Fruit fly (Drosophila melanogaster) whole organism, wandering third instar larva: Measurements from ENCODE around the gene CG31730.

Source experiments
- Dfd ChIP-seq: fragments of >200 bp; optimal IDR thresholded peaks from 2 replicates; lab custom pipeline; 2017; ENCODE audit warnings: missing biosample characterization, missing genetic modification characterization
- GATAd ChIP-seq: sonication (Bioruptor generic); optimal IDR thresholded peaks from 2 replicates; lab custom pipeline; 2016; ENCODE audit warnings: missing biosample characterization, missing genetic modification characterization
- Hr78 ChIP-seq: fragments of >200 bp; optimal IDR thresholded peaks from 2 replicates; lab custom pipeline; 2017; ENCODE audit warnings: missing biosample characterization, missing genetic modification characterization
- Hr83 ChIP-seq: fragments of 200-300 bp; sonication (Bioruptor generic); optimal IDR thresholded peaks from 2 replicates; lab custom pipeline; 2016; ENCODE audit warnings: missing biosample characterization, mild to moderate bottlenecking, missing genetic modification characterization, moderate library complexity; ENCODE audit not compliant: poor library complexity, severe bottlenecking
- Myc ChIP-seq: fragments of >200 bp; optimal IDR thresholded peaks from 2 replicates; lab custom pipeline; 2017
- OdsH ChIP-seq: fragments of 200-800 bp; sonication (Bioruptor generic); optimal IDR thresholded peaks from 2 replicates; lab custom pipeline; 2016; ENCODE audit warnings: missing biosample characterization, mild to moderate bottlenecking, missing genetic modification characterization
- dl ChIP-seq, 2 experiments: fragments of 175-275, 200-275 bp in 1 of 2; fragments of 200-275 bp in 1 of 2; sonication (Bioruptor generic); optimal IDR thresholded peaks; lab custom pipeline; 2018; ENCODE audit warnings: mild to moderate bottlenecking in 2 of 2, missing biosample characterization in 2 of 2, missing genetic modification characterization in 2 of 2, moderate library complexity in 2 of 2; ENCODE audit not compliant: partially characterized antibody in 2 of 2, insufficient read depth in 1 of 2
- dmrt93B ChIP-seq: fragments of 200-800 bp; sonication (Bioruptor generic); optimal IDR thresholded peaks from 2 replicates; lab custom pipeline; 2018; ENCODE audit warnings: missing biosample characterization, mild to moderate bottlenecking, missing genetic modification characterization
- dsf ChIP-seq: sonication (Bioruptor generic); optimal IDR thresholded peaks from 2 replicates; lab custom pipeline; 2016; ENCODE audit warnings: missing biosample characterization, missing genetic modification characterization, borderline replicate concordance
- h ChIP-seq: fragments of 200-800 bp; sonication (Bioruptor generic); optimal IDR thresholded peaks from 3 replicates; lab custom pipeline; 2016; ENCODE audit warnings: missing biosample characterization, mild to moderate bottlenecking, missing genetic modification characterization
- sage ChIP-seq: fragments of 200-800 bp; sonication (Bioruptor generic); optimal IDR thresholded peaks from 2 replicates; lab custom pipeline; 2016; ENCODE audit warnings: missing biosample characterization, mild to moderate bottlenecking, missing genetic modification characterization
- sv ChIP-seq: fragments of 200-800 bp; sonication (Bioruptor generic); optimal IDR thresholded peaks from 3 replicates; lab custom pipeline; 2016; ENCODE audit warnings: missing biosample characterization, missing genetic modification characterization
- usp ChIP-seq: fragments of >200 bp; optimal IDR thresholded peaks from 2 replicates; lab custom pipeline; 2017; ENCODE audit warnings: missing biosample characterization, missing genetic modification characterization

dm6 chr2L:13227242-13227641 lies 32.3 kb downstream of the CG31730 start, which contains the start of gene CG16813:
- TF ChIP-seq Hr78, result no peak
- no peak for TF ChIP-seq GATAd (GFP tag; lab: Kevin White, UChicago)
- TF ChIP-seq Hr83, result no peak
- TF ChIP-seq h, result no peak
- TF ChIP-seq OdsH (GFP tag; lab: Kevin White, UChicago), result no peak
- TF ChIP-seq Dfd (GFP tag; lab: Kevin White, UChicago), result no peak
- no peak for TF ChIP-seq dsf (GFP tag; lab: Kevin White, UChicago)
- TF ChIP-seq dmrt93B, result no peak
- TF ChIP-seq dl (GFP tag; optimal IDR thresholded peaks at IDR 0.05; lab: Kevin White, UChicago; ENCODE audit: insufficient read depth in 1 of 2, partially characterized antibody in 2 of 2), result no peak
- TF ChIP-seq Myc, result no peak
- no peak for TF ChIP-seq sage (GFP tag; lab: Kevin White, UChicago)
- TF ChIP-seq usp (GFP tag; lab: Kevin White, UChicago), result no peak
- no peak for TF ChIP-seq sv (GFP tag; lab: Kevin White, UChicago)
